Worm (Caenorhabditis elegans) whole organism, L4 larva: ENCODE results near the gene sre-31.

Source experiments
- Y105C5A.15 ChIP-seq: fragments of 200-800 bp; sonication (Bioruptor generic); IDR thresholded peaks from 2 replicates; pipeline ENCODE4 v1.3.6; 2022; ENCODE audit warnings: missing genetic modification characterization, missing compliant biosample characterization
- aha-1 ChIP-seq: fragments of 150-350 bp; peaks from one replicate; lab custom pipeline; 2014; ENCODE audit warnings: missing biosample characterization, missing genetic modification characterization
- hlh-30 ChIP-seq: sonication (generic microtip); optimal IDR thresholded peaks from 2 replicates; lab custom pipeline; 2017; ENCODE audit warnings: antibody characterized with exemption, mild to moderate bottlenecking, missing genetic modification characterization, missing compliant biosample characterization; ENCODE audit not compliant: insufficient read depth
- madf-9 ChIP-seq: fragments of 200-800 bp; sonication (Bioruptor generic); conservative IDR thresholded peaks from 2 replicates; pipeline ENCODE4 v1.3.6; 2022; ENCODE audit warnings: missing genetic modification reagents, missing genetic modification characterization, missing compliant biosample characterization
- unc-62 ChIP-seq, 3 experiments: fragments of 150-350 bp in 1 of 3; sonication (generic microtip); optimal IDR thresholded peaks in 2 of 3; peaks in 1 of 3; 1 replicate in 1 of 3; 2 replicates in 2 of 3; lab custom pipeline; 2014 to 2017; ENCODE audit warnings: missing biosample characterization in 3 of 3, missing genetic modification characterization in 3 of 3, missing genetic modification reagents in 3 of 3, missing genotype in 1 of 3

DNA sequence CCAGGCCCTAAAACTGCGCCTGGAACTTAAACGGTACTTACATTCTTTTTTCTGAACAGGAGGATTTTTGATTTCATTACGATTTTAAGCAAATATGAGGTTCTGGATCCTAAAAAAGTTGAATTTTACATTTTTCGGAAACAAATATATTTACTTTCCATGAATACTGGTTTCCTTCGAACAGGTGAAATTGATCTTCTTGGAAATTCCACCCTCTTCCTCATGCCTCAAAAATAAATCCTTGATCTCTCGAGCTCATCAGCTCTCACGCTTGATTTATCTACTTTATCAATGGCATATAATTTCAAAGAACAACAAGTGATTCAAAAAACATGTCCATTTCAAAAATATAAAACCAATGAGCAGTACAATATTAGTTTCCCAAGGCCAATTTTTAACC is 21.1 kb downstream of the sre-31 start:
- no peak for TF ChIP-seq hlh-30 (tag; lab: Kevin White, UChicago)
- no peak for TF ChIP-seq unc-62 (GFP tag; optimal IDR thresholded peaks at IDR 0.05 in 1 of 2; lab: Kevin White, UChicago)
- no peak for TF ChIP-seq unc-62 (tag; optimal IDR thresholded peaks at IDR 0.05; lab: Kevin White, UChicago)
- TF ChIP-seq Y105C5A.15 = no peak
- TF ChIP-seq madf-9 (GFP tag; lab: Robert Waterston, UW) = no peak
- no peak for TF ChIP-seq aha-1 (tag; lab: Kevin White, UChicago)
